Fruit fly (Drosophila melanogaster) Kc167 (cell line): ENCODE data around the gene CG32376.

Experiments
- Sin3A ChIP-seq: fragments of >200 bp; optimal IDR thresholded peaks from 2 replicates; lab custom pipeline; 2018; ENCODE audit warnings: missing external identifiers
- h ChIP-seq: fragments of >200 bp; optimal IDR thresholded peaks from 3 replicates; lab custom pipeline; 2018; ENCODE audit warnings: missing external identifiers
- psq ChIP-seq: fragments of >200 bp; optimal IDR thresholded peaks from 2 replicates; lab custom pipeline; 2017; ENCODE audit warnings: missing external identifiers

DNA sequence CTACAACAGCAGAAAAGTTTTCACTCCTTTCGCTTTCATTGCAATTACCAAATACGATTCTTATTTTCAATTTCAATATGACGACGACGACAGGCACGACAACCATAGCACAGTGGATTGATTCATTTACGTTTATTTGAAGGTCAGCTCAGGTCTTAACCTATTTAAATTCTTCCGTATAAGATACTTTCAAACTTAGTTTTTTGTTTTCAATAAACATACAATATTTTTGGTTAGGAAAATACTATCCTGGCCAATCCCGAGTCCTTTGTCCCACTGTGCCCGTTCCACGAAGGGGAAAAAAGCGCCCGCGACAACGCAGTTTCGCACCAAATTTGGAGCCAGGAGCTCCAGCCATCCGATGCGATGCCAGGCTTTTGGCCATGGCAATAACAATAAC is 8.0 kb upstream of the CG32376 start:
- TF ChIP-seq Sin3A (lab: Kevin White, UChicago) (no peak), h (lab: Kevin White, UChicago) (no peak), psq (lab: Kevin White, UChicago) (no peak)
